Fruit fly (Drosophila melanogaster) whole organism, prepupa: ENCODE measurements around the gene CG1161.

Experiments used
- Blimp-1 ChIP-seq: fragments of 200-800 bp; sonication (Bioruptor generic); optimal IDR thresholded peaks from 3 replicates; lab custom pipeline; 2017; ENCODE audit warnings: missing biosample characterization, missing genetic modification characterization, mild to moderate bottlenecking, moderate library complexity, missing genetic modification reagents
- CG10631 ChIP-seq: fragments of 200-800 bp; sonication (Bioruptor generic); optimal IDR thresholded peaks from 2 replicates; lab custom pipeline; 2016; ENCODE audit warnings: missing biosample characterization, missing genetic modification characterization
- CG10669 ChIP-seq: fragments of 200-800 bp; sonication (Bioruptor generic); optimal IDR thresholded peaks from 3 replicates; lab custom pipeline; 2018; ENCODE audit warnings: missing biosample characterization, mild to moderate bottlenecking, missing genetic modification characterization, moderate library complexity
- CG11902 ChIP-seq: fragments of 200-800 bp; sonication (Bioruptor generic); optimal IDR thresholded peaks from 3 replicates; lab custom pipeline; 2016; ENCODE audit warnings: missing biosample characterization, missing genetic modification characterization
- CG15336 ChIP-seq: fragments of 200-800 bp; sonication (Bioruptor generic); IDR thresholded peaks from 2 replicates; pipeline ENCODE4 v1.3.6; 2022; ENCODE audit warnings: missing biosample characterization, missing genetic modification characterization
- CG1621 ChIP-seq: fragments of 200-800 bp; sonication (Bioruptor generic); optimal IDR thresholded peaks from 3 replicates; lab custom pipeline; 2018; ENCODE audit warnings: missing biosample characterization, mild to moderate bottlenecking, missing genetic modification characterization
- CG32006 ChIP-seq: fragments of 200-800 bp; sonication (Bioruptor generic); optimal IDR thresholded peaks from 3 replicates; lab custom pipeline; 2017; ENCODE audit warnings: missing biosample characterization, mild to moderate bottlenecking, missing genetic modification characterization
- CG6163 ChIP-seq: fragments of 200-800 bp; sonication (Bioruptor generic); IDR thresholded peaks from 3 replicates; pipeline ENCODE4 v1.3.6; 2022; ENCODE audit warnings: missing biosample characterization, missing genetic modification characterization
- CG6276 ChIP-seq: fragments of 200-800 bp; sonication (Bioruptor generic); optimal IDR thresholded peaks from 2 replicates; lab custom pipeline; 2017; ENCODE audit warnings: missing biosample characterization, mild to moderate bottlenecking, missing genetic modification characterization
- CG6792 ChIP-seq: fragments of 200-800 bp; sonication (Bioruptor generic); optimal IDR thresholded peaks from 3 replicates; lab custom pipeline; 2016; ENCODE audit warnings: missing biosample characterization, missing genetic modification characterization
- CG6808 ChIP-seq: fragments of 200-800 bp; sonication (Bioruptor generic); optimal IDR thresholded peaks from 3 replicates; lab custom pipeline; 2017; ENCODE audit warnings: missing biosample characterization, missing genetic modification characterization, mild to moderate bottlenecking, moderate library complexity, missing genetic modification reagents
- Eip75B ChIP-seq: fragments of 200-800 bp; sonication (Bioruptor generic); optimal IDR thresholded peaks from 3 replicates; lab custom pipeline; 2016; ENCODE audit warnings: missing biosample characterization, missing genetic modification characterization
- Eip78C ChIP-seq: fragments of 200-800 bp; sonication (Bioruptor generic); peaks from one replicate; lab custom pipeline; 2016; ENCODE audit warnings: missing biosample characterization, missing genetic modification characterization
- Ets21C ChIP-seq: fragments of 200-800 bp; sonication (Bioruptor generic); optimal IDR thresholded peaks from 3 replicates; lab custom pipeline; 2016; ENCODE audit warnings: missing biosample characterization, missing genetic modification characterization
- Gug ChIP-seq: fragments of 200-800 bp; sonication (Bioruptor generic); IDR thresholded peaks from 2 replicates; pipeline ENCODE4 v1.3.6; 2022; ENCODE audit warnings: missing biosample characterization, missing genetic modification characterization
- Hr38 ChIP-seq: sonication (Bioruptor generic); optimal IDR thresholded peaks from 2 replicates; lab custom pipeline; 2016; ENCODE audit warnings: missing biosample characterization, missing genetic modification characterization
- Hr39 ChIP-seq: fragments of 200-800 bp; sonication (Bioruptor generic); optimal IDR thresholded peaks from 2 replicates; lab custom pipeline; 2016; ENCODE audit warnings: missing biosample characterization, missing genetic modification characterization
- Hr4 ChIP-seq: fragments of 200-800 bp; sonication (Bioruptor generic); optimal IDR thresholded peaks from 3 replicates; lab custom pipeline; 2016; ENCODE audit warnings: missing biosample characterization, missing genetic modification characterization
- Sox102F ChIP-seq: fragments of 200-800 bp; sonication (Bioruptor generic); optimal IDR thresholded peaks from 2 replicates; lab custom pipeline; 2016; ENCODE audit warnings: missing biosample characterization, mild to moderate bottlenecking, missing genetic modification characterization
- Sox14 ChIP-seq: fragments of 200-800 bp; sonication (Bioruptor generic); optimal IDR thresholded peaks from 3 replicates; lab custom pipeline; 2016; ENCODE audit warnings: missing biosample characterization, missing genetic modification characterization
- Sox15 ChIP-seq: fragments of 200-800 bp; sonication (Bioruptor generic); optimal IDR thresholded peaks from 3 replicates; lab custom pipeline; 2016; ENCODE audit warnings: missing biosample characterization, missing genetic modification characterization
- dac ChIP-seq: fragments of 200-800 bp; sonication (Bioruptor generic); optimal IDR thresholded peaks from 2 replicates; lab custom pipeline; 2017; ENCODE audit warnings: missing biosample characterization, mild to moderate bottlenecking, missing genetic modification characterization
- dsx ChIP-seq: fragments of 200-800 bp; optimal IDR thresholded peaks from 3 replicates; lab custom pipeline; 2019; ENCODE audit warnings: missing biosample characterization, mild to moderate bottlenecking, missing genetic modification characterization, moderate library complexity; ENCODE audit not compliant: poor library complexity, severe bottlenecking
- eg ChIP-seq: fragments of 200-800 bp; sonication (Bioruptor generic); IDR thresholded peaks from 3 replicates; pipeline ENCODE4 v1.3.6; 2022; ENCODE audit warnings: missing biosample characterization, missing genetic modification characterization
- esn ChIP-seq: fragments of 200-800 bp; sonication (Bioruptor generic); optimal IDR thresholded peaks from 2 replicates; lab custom pipeline; 2016; ENCODE audit warnings: missing biosample characterization, mild to moderate bottlenecking, missing genetic modification characterization, moderate library complexity
- fd59A ChIP-seq: fragments of 200-800 bp; sonication (Bioruptor generic); optimal IDR thresholded peaks from 2 replicates; lab custom pipeline; 2017; ENCODE audit warnings: missing biosample characterization, mild to moderate bottlenecking, missing genetic modification characterization, missing genetic modification reagents
- fkh ChIP-seq: fragments of 200-800 bp; sonication (Bioruptor generic); optimal IDR thresholded peaks from 3 replicates; lab custom pipeline; 2017; ENCODE audit warnings: missing biosample characterization, mild to moderate bottlenecking, missing genetic modification characterization, moderate library complexity
- lz ChIP-seq: fragments of 200-800 bp; sonication (Bioruptor generic); optimal IDR thresholded peaks from 3 replicates; lab custom pipeline; 2016; ENCODE audit warnings: missing biosample characterization, missing genetic modification characterization
- pdm3 ChIP-seq: fragments of 200-800 bp; sonication (Bioruptor generic); optimal IDR thresholded peaks from 3 replicates; lab custom pipeline; 2016; ENCODE audit warnings: missing biosample characterization, missing genetic modification characterization
- salr ChIP-seq, 2 experiments: fragments of 200-800 bp; sonication (Bioruptor generic); optimal IDR thresholded peaks; 3 replicates each; lab custom pipeline; 2016 to 2018; ENCODE audit warnings: missing biosample characterization in 2 of 2, missing genetic modification characterization in 2 of 2, mild to moderate bottlenecking in 1 of 2
- spab ChIP-seq: fragments of 200-800 bp; sonication (Bioruptor generic); optimal IDR thresholded peaks from 2 replicates; lab custom pipeline; 2017; ENCODE audit warnings: missing biosample characterization, mild to moderate bottlenecking, missing genetic modification characterization, missing genetic modification reagents
- ss ChIP-seq, 2 experiments: fragments of 200-800 bp; sonication (Bioruptor generic); optimal IDR thresholded peaks; 2 replicates in 1 of 2; 3 replicates in 1 of 2; lab custom pipeline; 2017 to 2018; ENCODE audit warnings: mild to moderate bottlenecking in 2 of 2, missing biosample characterization in 2 of 2, missing genetic modification characterization in 2 of 2, moderate library complexity in 1 of 2
- topi ChIP-seq: fragments of 200-800 bp; sonication (Bioruptor generic); optimal IDR thresholded peaks from 3 replicates; lab custom pipeline; 2016; ENCODE audit warnings: missing biosample characterization, missing genetic modification characterization
- vri ChIP-seq: fragments of 200-800 bp; sonication (Bioruptor generic); optimal IDR thresholded peaks from 3 replicates; lab custom pipeline; 2016; ENCODE audit warnings: missing biosample characterization, mild to moderate bottlenecking, missing genetic modification characterization

Gene CG1161

dm6 chr3R:5374720-5375119 is 19.8 kb downstream of the CG1161 start, which contains the start of the genes hd and CG14667:
Gene hd (minus strand): TSS chr3R:5374962.
Gene CG14667 (plus strand): TSS chr3R:5375022.
- TF ChIP-seq Sox102F: no peak
- TF ChIP-seq lz (GFP tag; lab: Kevin White, UChicago): peak; percentile 5
- peak; percentile 90 for TF ChIP-seq fkh (GFP tag; lab: Kevin White, UChicago)

dm6 chr3R:5376612-5377011 is 21.7 kb downstream of the CG1161 start, which contains the start of gene 7B2:
Gene 7B2 (plus strand): TSS chr3R:5376780.
- TF ChIP-seq Gug (GFP tag; lab: Robert Waterston, UW) (no peak), CG10669 (no peak), fd59A (GFP tag; lab: Kevin White, UChicago) (no peak), Hr38 (GFP tag; lab: Kevin White, UChicago) (no peak), spab (GFP tag; lab: Kevin White, UChicago) (no peak), dac (GFP tag; lab: Kevin White, UChicago) (no peak), vri (GFP tag; lab: Kevin White, UChicago) (no peak)

DNA sequence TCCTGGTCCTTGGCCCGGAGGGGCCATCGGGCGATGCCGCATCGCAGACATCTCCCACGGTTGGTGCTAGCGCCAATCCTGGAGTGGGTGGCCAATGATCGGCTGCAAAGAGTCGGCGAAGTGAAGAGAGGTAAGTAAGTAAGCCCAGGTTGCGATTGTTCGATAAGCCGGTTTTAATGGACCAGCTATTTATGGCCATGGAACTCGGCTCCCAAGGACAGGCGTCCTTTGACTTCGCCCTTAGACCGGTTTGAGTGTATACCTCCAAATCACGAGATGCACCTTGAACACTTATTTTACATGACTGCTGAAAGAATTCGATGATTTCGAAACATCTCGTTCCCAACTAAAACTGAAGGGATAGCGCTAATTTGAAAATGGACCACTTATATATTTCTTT is 30.9 kb downstream of the CG1161 start:
- TF ChIP-seq esn (GFP tag; lab: Kevin White, UChicago) (no peak), Ets21C (no peak), pdm3 (peak; percentile 25), CG6808 (peak; percentile 43), salr (GFP tag; optimal IDR thresholded peaks at IDR 0.05; lab: Kevin White, UChicago) (no peak), Eip78C (GFP tag; lab: Kevin White, UChicago) (peak; percentile 78), Eip75B (GFP tag; lab: Kevin White, UChicago) (peak; percentile 39), ss (GFP tag; optimal IDR thresholded peaks at IDR 0.05; lab: Kevin White, UChicago) (peak; percentile 16 to 37), dsx (GFP tag; lab: Kevin White, UChicago) (no peak), Hr39 (GFP tag; lab: Kevin White, UChicago) (no peak)

dm6 chr3R:5387564-5387963 is 32.7 kb downstream of the CG1161 start, which contains the start of gene CG14668:
Gene CG14668 (minus strand): TSS chr3R:5387664.
- no peak for TF ChIP-seq Hr38 (GFP tag; lab: Kevin White, UChicago)
- no peak for TF ChIP-seq Sox102F
- no peak for TF ChIP-seq CG6276
- TF ChIP-seq Sox14: no peak
- TF ChIP-seq Hr4 (GFP tag; lab: Kevin White, UChicago): no peak
- TF ChIP-seq CG11902 (GFP tag; lab: Kevin White, UChicago): no peak
- no peak for TF ChIP-seq eg
- TF ChIP-seq CG15336 (GFP tag; lab: Robert Waterston, UW): no peak
- no peak for TF ChIP-seq Sox15 (GFP tag; lab: Kevin White, UChicago)
- TF ChIP-seq CG6792: no peak
- TF ChIP-seq CG10669: no peak

DNA sequence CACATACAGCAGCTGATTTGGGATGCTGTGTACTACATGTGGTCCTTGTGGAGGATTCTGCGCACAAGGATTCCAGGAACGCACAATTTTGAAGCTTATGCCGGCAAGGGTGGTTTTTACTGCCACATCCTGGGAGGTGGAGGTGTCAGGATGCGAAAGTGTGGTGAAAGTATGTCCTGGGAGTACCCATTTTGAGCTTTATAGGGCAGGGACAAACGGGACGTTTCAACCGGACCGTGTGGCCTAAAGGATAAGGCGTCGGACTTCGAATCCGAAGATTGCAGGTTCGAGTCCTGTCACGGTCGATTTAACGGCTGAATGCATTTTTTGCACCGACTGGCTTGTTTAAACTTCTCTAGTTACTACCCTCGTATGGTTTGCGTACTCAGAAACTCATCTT is 33.1 kb downstream of the CG1161 start:
- TF ChIP-seq CG10631 (GFP tag; lab: Kevin White, UChicago) (no peak), CG6808 (no peak), CG6163 (no peak), Hr4 (GFP tag; lab: Kevin White, UChicago) (no peak), CG6792 (no peak), topi (GFP tag; lab: Kevin White, UChicago) (no peak), Blimp-1 (no peak)

DNA sequence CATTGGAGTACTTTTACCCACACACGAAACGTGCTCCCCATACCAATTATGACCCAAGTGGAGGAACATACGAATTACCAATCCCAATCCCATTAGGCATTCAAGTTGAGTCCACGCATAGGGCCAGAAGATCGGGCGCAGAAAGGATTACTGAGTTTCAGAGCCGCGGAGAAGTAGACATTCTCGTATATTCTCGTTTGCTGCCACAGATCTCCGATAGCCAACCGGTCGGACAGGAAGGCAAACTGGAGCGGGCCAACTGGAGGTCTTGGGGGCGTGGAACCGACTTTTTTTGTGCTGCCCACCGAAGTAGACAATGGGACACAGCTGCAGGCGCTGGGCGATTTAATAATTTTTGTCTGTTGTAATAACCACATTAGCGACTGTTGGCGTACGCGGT is 34.1 kb downstream of the CG1161 start:
- TF ChIP-seq CG1621: peak; percentile 32
- peak; percentile 35 to 37 for TF ChIP-seq ss (GFP tag; optimal IDR thresholded peaks at IDR 0.05; lab: Kevin White, UChicago)
- TF ChIP-seq CG32006 (GFP tag; lab: Kevin White, UChicago): no peak
